Worm (Caenorhabditis elegans) whole organism, L2 larva: Measurements from ENCODE around the gene C05D10.4.

ENCODE experiments used
- ceh-16 ChIP-seq: fragments of 150-350 bp; optimal IDR thresholded peaks from 2 replicates; lab custom pipeline; 2014; ENCODE audit warnings: missing biosample characterization, missing genetic modification characterization
- mbf-1 ChIP-seq: sonication (generic microtip); optimal IDR thresholded peaks from 2 replicates; lab custom pipeline; 2017; ENCODE audit warnings: missing biosample characterization, missing genetic modification characterization
- nhr-25 ChIP-seq: fragments of 150-350 bp; sonication (generic microtip); optimal IDR thresholded peaks from 3 replicates; lab custom pipeline; 2014; ENCODE audit warnings: missing biosample characterization, missing genetic modification characterization
- nhr-77 ChIP-seq: fragments of 150-350 bp; optimal IDR thresholded peaks from 2 replicates; lab custom pipeline; 2014; ENCODE audit warnings: missing biosample characterization, missing genetic modification characterization
- unc-39 ChIP-seq: fragments of 150-350 bp; optimal IDR thresholded peaks from 2 replicates; lab custom pipeline; 2014; ENCODE audit warnings: missing biosample characterization, missing genetic modification characterization
- unc-55 ChIP-seq: fragments of 150-350 bp; sonication (generic microtip); optimal IDR thresholded peaks from 3 replicates; lab custom pipeline; 2014; ENCODE audit warnings: missing biosample characterization, missing genetic modification reagents, missing genetic modification characterization
- unc-62 ChIP-seq: fragments of 150-350 bp; optimal IDR thresholded peaks from 2 replicates; lab custom pipeline; 2014; ENCODE audit warnings: missing biosample characterization, missing genetic modification reagents, missing genetic modification characterization

ce11 chrIII:6145896-6146295 is 43.2 kb upstream of the C05D10.4 start, which contains the start of gene Y42G9A.3:
- TF ChIP-seq nhr-77 (tag; lab: Kevin White, UChicago) (no peak), ceh-16 (tag; lab: Kevin White, UChicago) (no peak), mbf-1 (no peak), unc-62 (GFP tag; lab: Kevin White, UChicago) (no peak), unc-55 (GFP tag; lab: Kevin White, UChicago) (no peak), unc-39 (tag; lab: Kevin White, UChicago) (no peak), nhr-25 (no peak)
